Fruit fly (Drosophila melanogaster) whole organism, embryonic: Measurements from ENCODE around the gene BuGZ.

Experiments used
- Asciz ChIP-seq: fragments of 200-800 bp; sonication (Bioruptor generic); optimal IDR thresholded peaks from 2 replicates; lab custom pipeline; 2017; ENCODE audit warnings: missing biosample characterization, mild to moderate bottlenecking, missing genetic modification characterization, missing genetic modification reagents
- Atf6 ChIP-seq: fragments of 200-800 bp; sonication (Bioruptor generic); IDR thresholded peaks from 2 replicates; pipeline ENCODE4 v1.3.6; 2022; ENCODE audit warnings: missing biosample characterization, missing genetic modification characterization
- CG10366 ChIP-seq: fragments of 200-800 bp; sonication (Bioruptor generic); IDR thresholded peaks from 2 replicates; pipeline ENCODE4 v1.3.6; 2022; ENCODE audit warnings: missing biosample characterization, missing genetic modification characterization
- CG11696 ChIP-seq: fragments of 200-800 bp; sonication (Bioruptor generic); IDR thresholded peaks from 2 replicates; pipeline ENCODE4 v1.3.6; 2022; ENCODE audit warnings: missing biosample characterization, missing genetic modification characterization
- CG12236 ChIP-seq: fragments of 200-800 bp; sonication (Bioruptor generic); optimal IDR thresholded peaks from 2 replicates; lab custom pipeline; 2016; ENCODE audit warnings: missing biosample characterization, missing genetic modification characterization
- CG1233 ChIP-seq: fragments of 200-800 bp; sonication (Bioruptor generic); optimal IDR thresholded peaks from 4 replicates; lab custom pipeline; 2018; ENCODE audit warnings: missing biosample characterization, mild to moderate bottlenecking, missing genetic modification characterization
- CG12659 ChIP-seq: fragments of 200-800 bp; sonication (Bioruptor generic); optimal IDR thresholded peaks from 3 replicates; lab custom pipeline; 2017; ENCODE audit warnings: mild to moderate bottlenecking, missing biosample characterization, missing genetic modification reagents, missing genetic modification characterization
- CG14860 ChIP-seq: fragments of 200-800 bp; sonication (Bioruptor generic); IDR thresholded peaks from 3 replicates; pipeline ENCODE4 v1.3.6; 2022; ENCODE audit warnings: missing biosample characterization, missing genetic modification characterization; ENCODE audit not compliant: partially characterized antibody
- CG1529 ChIP-seq: fragments of 200-800 bp; sonication (Bioruptor generic); optimal IDR thresholded peaks from 3 replicates; lab custom pipeline; 2018; ENCODE audit warnings: missing biosample characterization, missing genetic modification characterization
- CG15696 ChIP-seq: fragments of 200-800 bp; sonication (Bioruptor generic); optimal IDR thresholded peaks from 2 replicates; lab custom pipeline; 2019; ENCODE audit warnings: missing biosample characterization, mild to moderate bottlenecking, missing genetic modification characterization, moderate library complexity
- CG17612 ChIP-seq: fragments of 200-800 bp; sonication (Bioruptor generic); IDR thresholded peaks from 2 replicates; pipeline ENCODE4 v1.3.6; 2022; ENCODE audit warnings: missing biosample characterization, missing genetic modification characterization
- CG2120 ChIP-seq: fragments of 200-800 bp; sonication (Bioruptor generic); optimal IDR thresholded peaks from 3 replicates; lab custom pipeline; 2016; ENCODE audit warnings: missing biosample characterization, missing genetic modification characterization
- CG2712 ChIP-seq: fragments of 200-800 bp; optimal IDR thresholded peaks from 3 replicates; lab custom pipeline; 2019; ENCODE audit warnings: missing biosample characterization, mild to moderate bottlenecking, missing genetic modification characterization, moderate library complexity
- CG3065 ChIP-seq: fragments of 200-800 bp; sonication (Bioruptor generic); optimal IDR thresholded peaks from 2 replicates; lab custom pipeline; 2016; ENCODE audit warnings: missing biosample characterization, missing genetic modification characterization
- CG33213 ChIP-seq: fragments of 200-800 bp; sonication (Bioruptor generic); optimal IDR thresholded peaks from 3 replicates; lab custom pipeline; 2016; ENCODE audit warnings: missing biosample characterization, missing genetic modification characterization
- CG4730 ChIP-seq: fragments of 200-800 bp; sonication (Bioruptor generic); IDR thresholded peaks from 2 replicates; pipeline ENCODE4 v1.3.6; 2022; ENCODE audit warnings: missing biosample characterization, missing genetic modification characterization
- CG5953 ChIP-seq: fragments of 200-800 bp; sonication (Bioruptor generic); IDR thresholded peaks from 2 replicates; pipeline ENCODE4 v1.3.6; 2022; ENCODE audit warnings: missing biosample characterization, missing genetic modification characterization
- CG9797 ChIP-seq: fragments of 200-800 bp; sonication (Bioruptor generic); optimal IDR thresholded peaks from 3 replicates; lab custom pipeline; 2018; ENCODE audit warnings: missing biosample characterization, mild to moderate bottlenecking, missing genetic modification characterization
- Fer1 ChIP-seq: fragments of 200-800 bp; sonication (Bioruptor generic); optimal IDR thresholded peaks from 2 replicates; lab custom pipeline; 2017; ENCODE audit warnings: missing biosample characterization, mild to moderate bottlenecking, missing genetic modification characterization
- Fer3 ChIP-seq: fragments of 200-800 bp; sonication (Bioruptor generic); optimal IDR thresholded peaks from 2 replicates; lab custom pipeline; 2018; ENCODE audit warnings: missing biosample characterization, mild to moderate bottlenecking, missing genetic modification characterization, moderate library complexity
- GATAe ChIP-seq: fragments of 200-800 bp; sonication (Bioruptor generic); conservative IDR thresholded peaks from 2 replicates; pipeline ENCODE4 v1.3.6; 2022; ENCODE audit warnings: missing biosample characterization, missing genetic modification characterization
- HLH54F ChIP-seq: fragments of 200-800 bp; sonication (Bioruptor generic); optimal IDR thresholded peaks from 3 replicates; lab custom pipeline; 2016; ENCODE audit warnings: missing biosample characterization, missing genetic modification characterization
- HmgZ ChIP-seq: fragments of 200-800 bp; sonication (Bioruptor generic); optimal IDR thresholded peaks from 2 replicates; lab custom pipeline; 2018; ENCODE audit warnings: missing biosample characterization, mild to moderate bottlenecking, missing genetic modification characterization
- Hmr ChIP-seq: fragments of 200-800 bp; sonication (Bioruptor generic); optimal IDR thresholded peaks from 3 replicates; lab custom pipeline; 2017; ENCODE audit warnings: mild to moderate bottlenecking, missing biosample characterization, missing genetic modification reagents, missing genetic modification characterization
- Six4 ChIP-seq: fragments of 200-800 bp; sonication (Bioruptor generic); optimal IDR thresholded peaks from 2 replicates; lab custom pipeline; 2016; ENCODE audit warnings: missing biosample characterization, missing genetic modification characterization
- Vsx1 ChIP-seq: fragments of 200-800 bp; sonication (Bioruptor generic); optimal IDR thresholded peaks from 2 replicates; lab custom pipeline; 2017; ENCODE audit warnings: missing biosample characterization, mild to moderate bottlenecking, missing genetic modification characterization, missing genetic modification reagents
- ap ChIP-seq: fragments of 200-800 bp; sonication (Bioruptor generic); IDR thresholded peaks from 2 replicates; pipeline ENCODE4 v1.3.6; 2022; ENCODE audit warnings: missing biosample characterization, missing genetic modification characterization
- dimm ChIP-seq: fragments of 200-800 bp; sonication (Bioruptor generic); IDR thresholded peaks from 2 replicates; pipeline ENCODE4 v1.3.6; 2022; ENCODE audit warnings: missing biosample characterization, missing genetic modification characterization
- fd64A ChIP-seq: fragments of 200-800 bp; sonication (Bioruptor generic); optimal IDR thresholded peaks from 3 replicates; lab custom pipeline; 2018; ENCODE audit warnings: missing biosample characterization, mild to moderate bottlenecking, missing genetic modification characterization
- gem ChIP-seq: fragments of 200-800 bp; sonication (Bioruptor generic); optimal IDR thresholded peaks from 2 replicates; lab custom pipeline; 2019; ENCODE audit warnings: missing biosample characterization, mild to moderate bottlenecking, missing genetic modification characterization, moderate library complexity
- gfzf ChIP-seq: fragments of 200-800 bp; sonication (Bioruptor generic); optimal IDR thresholded peaks from 2 replicates; lab custom pipeline; 2016; ENCODE audit warnings: missing biosample characterization, mild to moderate bottlenecking, missing genetic modification characterization, moderate library complexity
- gsb-n ChIP-seq: fragments of 200-800 bp; sonication (Bioruptor generic); optimal IDR thresholded peaks from 3 replicates; lab custom pipeline; 2018; ENCODE audit warnings: missing biosample characterization, mild to moderate bottlenecking, missing genetic modification characterization
- hb ChIP-seq: fragments of 200-800 bp; sonication (Bioruptor generic); IDR thresholded peaks from 3 replicates; pipeline ENCODE4 v1.3.6; 2022; ENCODE audit warnings: missing biosample characterization, missing genetic modification characterization; ENCODE audit not compliant: partially characterized antibody
- hbn ChIP-seq: fragments of 200-800 bp; sonication (Bioruptor generic); IDR thresholded peaks from 2 replicates; pipeline ENCODE4 v1.3.6; 2022; ENCODE audit warnings: missing biosample characterization, missing genetic modification characterization; ENCODE audit not compliant: partially characterized antibody
- jigr1 ChIP-seq: fragments of 200-800 bp; sonication (Bioruptor generic); IDR thresholded peaks from 3 replicates; pipeline ENCODE4 v1.3.6; 2022; ENCODE audit warnings: missing biosample characterization, missing genetic modification characterization
- ken ChIP-seq: fragments of 200-800 bp; sonication (Bioruptor generic); IDR thresholded peaks from 3 replicates; pipeline ENCODE4 v1.3.6; 2022; ENCODE audit warnings: missing biosample characterization, missing genetic modification characterization
- lilli ChIP-seq: fragments of 200-800 bp; sonication (Bioruptor generic); optimal IDR thresholded peaks from 3 replicates; lab custom pipeline; 2016; ENCODE audit warnings: missing biosample characterization, missing genetic modification characterization
- nau ChIP-seq: fragments of 200-800 bp; sonication (Bioruptor generic); optimal IDR thresholded peaks from 3 replicates; lab custom pipeline; 2017; ENCODE audit warnings: missing biosample characterization, mild to moderate bottlenecking, missing genetic modification characterization, missing genetic modification reagents
- nerfin-2 ChIP-seq: fragments of 200-800 bp; sonication (Bioruptor generic); IDR thresholded peaks from 2 replicates; pipeline ENCODE4 v1.3.6; 2022; ENCODE audit warnings: missing biosample characterization, missing genetic modification characterization; ENCODE audit not compliant: partially characterized antibody
- pb ChIP-seq: fragments of 200-800 bp; sonication (Bioruptor generic); optimal IDR thresholded peaks from 3 replicates; lab custom pipeline; 2016; ENCODE audit warnings: missing biosample characterization, missing genetic modification characterization
- repo ChIP-seq: fragments of 200-800 bp; sonication (Bioruptor generic); optimal IDR thresholded peaks from 2 replicates; lab custom pipeline; 2016; ENCODE audit warnings: missing biosample characterization, missing genetic modification characterization
- rib ChIP-seq: fragments of 200-800 bp; sonication (Bioruptor generic); IDR thresholded peaks from 2 replicates; pipeline ENCODE4 v1.3.6; 2022; ENCODE audit warnings: missing biosample characterization, missing genetic modification characterization
- ssp ChIP-seq: fragments of 200-800 bp; sonication (Bioruptor generic); IDR thresholded peaks from 2 replicates; pipeline ENCODE4 v1.3.6; 2022; ENCODE audit warnings: missing biosample characterization, missing genetic modification characterization
- tio ChIP-seq: fragments of 200-800 bp; sonication (Bioruptor generic); optimal IDR thresholded peaks from 2 replicates; lab custom pipeline; 2017; ENCODE audit warnings: missing biosample characterization, missing genetic modification characterization, inconsistent platforms
- tup ChIP-seq: fragments of 200-800 bp; sonication (Bioruptor generic); optimal IDR thresholded peaks from 2 replicates; lab custom pipeline; 2016; ENCODE audit warnings: missing biosample characterization, mild to moderate bottlenecking, missing genetic modification characterization, moderate library complexity
- twi ChIP-seq: fragments of 200-800 bp; optimal IDR thresholded peaks from 2 replicates; lab custom pipeline; 2019; ENCODE audit warnings: missing biosample characterization, mild to moderate bottlenecking, missing genetic modification characterization, moderate library complexity
- usp ChIP-seq: fragments of >200 bp; optimal IDR thresholded peaks from 2 replicates; lab custom pipeline; 2017; ENCODE audit warnings: missing biosample characterization, missing genetic modification characterization
- zf30C ChIP-seq: fragments of 200-800 bp; sonication (Bioruptor generic); optimal IDR thresholded peaks from 3 replicates; lab custom pipeline; 2018; ENCODE audit warnings: missing biosample characterization, mild to moderate bottlenecking, missing genetic modification characterization

Gene BuGZ

DNA sequence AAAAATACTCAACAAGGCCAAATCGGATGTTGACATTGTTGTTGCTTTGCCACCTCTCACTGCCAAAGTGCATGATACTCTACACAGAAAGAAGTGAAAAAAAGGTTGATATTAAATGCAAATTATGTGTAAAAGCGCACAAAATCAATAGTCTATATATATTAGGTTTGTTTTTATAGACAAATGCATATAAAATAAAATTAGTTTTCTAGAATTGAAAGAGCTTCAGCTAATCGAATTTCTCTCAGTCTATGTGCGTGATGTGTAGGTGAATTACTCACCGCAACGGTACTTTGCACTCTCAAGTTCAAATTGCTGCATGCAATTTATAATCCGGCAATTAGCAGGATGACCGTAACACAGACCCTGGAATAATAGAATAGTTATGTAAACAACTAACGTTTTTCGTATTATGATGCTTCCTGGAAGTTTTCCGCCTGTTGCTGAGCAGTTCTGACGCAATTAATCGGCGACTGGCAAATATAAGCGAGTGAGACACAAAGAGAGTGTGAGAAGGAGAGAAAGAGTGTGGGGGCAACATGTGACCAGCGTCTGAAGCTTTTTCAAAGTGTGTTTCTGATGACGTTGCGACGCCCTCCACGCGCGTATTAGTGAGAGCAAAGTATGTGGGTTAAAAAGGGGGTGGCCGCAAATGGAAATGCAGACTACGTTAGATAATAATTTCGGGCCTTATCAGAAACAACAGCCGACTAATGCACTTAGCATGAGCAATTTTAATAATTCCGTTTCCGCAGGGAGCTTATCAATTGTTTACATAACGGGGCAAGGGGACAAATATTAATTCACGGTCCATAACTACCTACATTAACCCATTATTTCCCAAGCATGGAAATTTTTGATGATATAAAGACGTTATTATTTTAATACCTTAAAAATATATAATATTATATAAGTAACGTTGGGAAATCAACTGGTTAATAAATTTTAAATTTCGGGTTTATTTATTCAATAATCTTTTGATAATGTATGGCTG, 22.2 kb upstream of the BuGZ start (continued):
- TF ChIP-seq zf30C (GFP tag; lab: Kevin White, UChicago) (peak; percentile 65), CG12236 (GFP tag; lab: Kevin White, UChicago) (peak; percentile 27), Fer1 (GFP tag; lab: Kevin White, UChicago) (peak; percentile 91), usp (GFP tag; lab: Kevin White, UChicago) (no peak), Asciz (GFP tag; lab: Kevin White, UChicago) (peak; percentile 95), CG5953 (GFP tag; lab: Robert Waterston, UW) (peak; percentile 96), ap (GFP tag; lab: Robert Waterston, UW) (peak; percentile 93), CG2712 (tag; lab: Kevin White, UChicago) (peak; percentile 97), nerfin-2 (no peak), CG3065 (GFP tag; lab: Kevin White, UChicago) (peak; percentile 78), gsb-n (tag; lab: Kevin White, UChicago) (peak; percentile 88), Fer3 (tag; lab: Kevin White, UChicago) (peak; percentile 94), ken (GFP tag; lab: Robert Waterston, UW) (peak; percentile 94), CG9797 (GFP tag; lab: Kevin White, UChicago) (no peak), rib (peak; percentile 86), tup (peak; percentile 62), gfzf (GFP tag; lab: Kevin White, UChicago) (no peak), jigr1 (GFP tag; lab: Robert Waterston, UW) (peak; percentile 81; the same call in 2 of the 3 replicates), CG11696 (GFP tag; lab: Robert Waterston, UW) (peak; percentile 87), HLH54F (peak; percentile 74), lilli (GFP tag; lab: Kevin White, UChicago) (peak; percentile 88), CG17612 (peak; percentile 92), CG14860 (GFP tag; lab: Robert Waterston, UW) (no peak), HmgZ (peak; percentile 75), hbn (GFP tag; lab: Robert Waterston, UW) (no peak), tio (GFP tag; lab: Kevin White, UChicago) (peak; percentile 86), dimm (GFP tag; lab: Robert Waterston, UW) (peak; percentile 92), Hmr (GFP tag; lab: Kevin White, UChicago) (peak; percentile 82), CG33213 (GFP tag; lab: Kevin White, UChicago) (peak; percentile 60), nau (GFP tag; lab: Kevin White, UChicago) (peak; percentile 88), GATAe (GFP tag; lab: Robert Waterston, UW) (peak; percentile 77), pb (peak; percentile 22), CG1233 (GFP tag; lab: Kevin White, UChicago) (peak; percentile 93), CG10366 (GFP tag; lab: Robert Waterston, UW) (peak; percentile 95), CG15696 (tag; lab: Kevin White, UChicago) (peak; percentile 76), repo (GFP tag; lab: Kevin White, UChicago) (peak; percentile 49), hb (GFP tag; lab: Robert Waterston, UW) (no peak), twi (tag; lab: Kevin White, UChicago) (peak; percentile 79), gem (tag; lab: Kevin White, UChicago) (peak; percentile 92), Vsx1 (peak; percentile 60), fd64A (GFP tag; lab: Kevin White, UChicago) (peak; percentile 77), ssp (GFP tag; lab: Robert Waterston, UW) (peak; percentile 88), CG4730 (GFP tag; lab: Robert Waterston, UW) (peak; percentile 94), CG2120 (GFP tag; lab: Kevin White, UChicago) (peak; percentile 83), Atf6 (GFP tag; lab: Robert Waterston, UW) (peak; percentile 93), CG12659 (peak; percentile 90), Six4 (peak; percentile 91), CG1529 (GFP tag; lab: Kevin White, UChicago) (peak; percentile 77)
